Worm (Caenorhabditis elegans): ENCODE measurements around the gene Y116A8C.37.
"Not testable (repeated sequence)": the region's sequence is repeated elsewhere in the genome, so short reads cannot be mapped to it uniquely, and the experiment has no call there.

- not testable (repeated sequence) for TF ChIP-seq nhr-2 (tag; optimal IDR thresholded peaks at IDR 0.05); ham-2 (GFP tag; optimal IDR thresholded peaks at IDR 0.05); unc-120 (tag; optimal IDR thresholded peaks at IDR 0.05; ENCODE audit: poor library complexity, severe bottlenecking); unc-62 (GFP tag; optimal IDR thresholded peaks at IDR 0.05); lin-13 (tag; optimal IDR thresholded peaks at IDR 0.05); lsy-2 (tag; optimal IDR thresholded peaks at IDR 0.05); nhr-76 (tag; optimal IDR thresholded peaks at IDR 0.05); snpc-4 (tag; optimal IDR thresholded peaks at IDR 0.05); nhr-12 (tag; optimal IDR thresholded peaks at IDR 0.05); cnd-1 (tag; optimal IDR thresholded peaks at IDR 0.05)
Measured at ce11 chrIV:17163273-17163672, 32.3 kb upstream of the Y116A8C.37 start, which contains the start of gene skr-9.
